Worm (Caenorhabditis elegans): ENCODE data around the gene ceh-41.

The ceh-41 gene

ce11 chrX:1852636-1853035, 4.2 kb upstream of the ceh-41 start, which contains the start of gene ceh-21:
ceh-21 (minus strand) TSS chrX:1852736.
- no peak for TF ChIP-seq nhr-129 (tag; optimal IDR thresholded peaks at IDR 0.05)
- TF ChIP-seq nhr-6 (tag; optimal IDR thresholded peaks at IDR 0.05): no peak
- no peak for TF ChIP-seq nhr-25 (tag; optimal IDR thresholded peaks at IDR 0.05)
- no peak for TF ChIP-seq sma-3 (GFP tag; optimal IDR thresholded peaks at IDR 0.05)
- TF ChIP-seq nhr-237 (tag; optimal IDR thresholded peaks at IDR 0.05): no peak
- TF ChIP-seq alr-1 (tag; optimal IDR thresholded peaks at IDR 0.05): no peak
- TF ChIP-seq unc-39 (tag; optimal IDR thresholded peaks at IDR 0.05): no peak
- no peak for TF ChIP-seq ZK546.5 (tag; optimal IDR thresholded peaks at IDR 0.05)
- TF ChIP-seq ztf-4 (tag; optimal IDR thresholded peaks at IDR 0.05): no peak
- no peak for TF ChIP-seq ceh-16 (tag; optimal IDR thresholded peaks at IDR 0.05)
- no peak for TF ChIP-seq mab-5 (tag; optimal IDR thresholded peaks at IDR 0.05)
- no peak for TF ChIP-seq egl-27 (tag; optimal IDR thresholded peaks at IDR 0.05)
- no peak for TF ChIP-seq nhr-23 (tag; optimal IDR thresholded peaks at IDR 0.05)
- TF ChIP-seq zag-1 (tag; optimal IDR thresholded peaks at IDR 0.05): no peak
- TF ChIP-seq nhr-10 (tag; optimal IDR thresholded peaks at IDR 0.05): no peak
- no peak for TF ChIP-seq nhr-12 (tag; optimal IDR thresholded peaks at IDR 0.05)
- no peak for TF ChIP-seq elt-1 (tag; optimal IDR thresholded peaks at IDR 0.05)
- no peak for TF ChIP-seq F13H6.1 (tag; optimal IDR thresholded peaks at IDR 0.05)
- no peak for TF ChIP-seq aly-2 (tag; optimal IDR thresholded peaks at IDR 0.05)

- TF ChIP-seq ztf-4 (tag; optimal IDR thresholded peaks at IDR 0.05) (no peak), ztf-1 (GFP tag; conservative IDR thresholded peaks at IDR 0.05) (0 out of 2 replicates have a peak, but pooled peaks have one; percentile 57), mdl-1 (tag; optimal IDR thresholded peaks at IDR 0.05) (no peak)
Measured at ce11 chrX:1850525-1850924, 2.0 kb upstream of the ceh-41 start.

DNA sequence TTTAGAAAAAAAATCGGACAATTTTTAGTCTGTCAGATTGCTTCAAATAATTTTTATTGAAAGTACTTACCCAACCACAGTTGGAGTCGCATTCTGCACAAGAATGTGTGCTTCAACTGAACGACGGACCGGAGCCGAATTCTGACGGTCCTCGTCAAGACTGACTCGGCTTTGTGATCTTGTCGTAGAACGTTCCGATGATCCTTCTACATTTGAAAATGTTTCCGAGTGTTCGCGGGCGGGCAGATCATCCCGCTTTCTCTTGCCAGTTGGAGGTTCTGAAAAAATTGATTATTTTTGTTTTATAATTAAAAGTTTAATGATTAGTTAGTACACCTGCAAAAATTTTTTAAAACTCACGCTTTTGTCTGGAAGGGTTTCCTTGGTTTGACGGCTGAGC, 790 bp downstream of the ceh-41 start:
- TF ChIP-seq gmeb-1 (tag; optimal IDR thresholded peaks at IDR 0.05): no peak
- no peak for TF ChIP-seq nhr-77 (tag; optimal IDR thresholded peaks at IDR 0.05)
- no peak for TF ChIP-seq nhr-25 (tag; optimal IDR thresholded peaks at IDR 0.05)
- TF ChIP-seq sma-9 (GFP tag; optimal IDR thresholded peaks at IDR 0.05): no peak
- no peak for TF ChIP-seq sma-9 (tag; optimal IDR thresholded peaks at IDR 0.05)
- no peak for TF ChIP-seq mdl-1 (tag; optimal IDR thresholded peaks at IDR 0.05)
- TF ChIP-seq aly-2 (tag; optimal IDR thresholded peaks at IDR 0.05): no peak
- no peak for TF ChIP-seq unc-62 (GFP tag; optimal IDR thresholded peaks at IDR 0.05)
- TF ChIP-seq snpc-4 (tag; optimal IDR thresholded peaks at IDR 0.05): no peak

- TF ChIP-seq gmeb-1 (tag; optimal IDR thresholded peaks at IDR 0.05): peak; percentile 66
- TF ChIP-seq F13H6.1 (tag; optimal IDR thresholded peaks at IDR 0.05): peak; percentile 17
- peak; percentile 0 for TF ChIP-seq sma-3 (GFP tag; optimal IDR thresholded peaks at IDR 0.05)
- TF ChIP-seq nhr-6 (tag; optimal IDR thresholded peaks at IDR 0.05): no peak
- TF ChIP-seq elt-3 (tag; optimal IDR thresholded peaks at IDR 0.05): no peak
- TF ChIP-seq C34F6.9 (tag; optimal IDR thresholded peaks at IDR 0.05): peak; percentile 19
- peak; percentile 26 for TF ChIP-seq unc-55 (GFP tag; optimal IDR thresholded peaks at IDR 0.05)
- TF ChIP-seq lin-13 (GFP tag; optimal IDR thresholded peaks at IDR 0.05): no peak
Measured at ce11 chrX:1845493-1845892, 3.0 kb downstream of the ceh-41 start, which contains the start of gene T26C11.4. T26C11.4 (minus strand) TSS chrX:1845546.

- TF ChIP-seq C34F6.9 (tag; optimal IDR thresholded peaks at IDR 0.05): no peak
- no peak for TF ChIP-seq zag-1 (tag; optimal IDR thresholded peaks at IDR 0.05)
- TF ChIP-seq crh-2 (tag; optimal IDR thresholded peaks at IDR 0.05): no peak
- no peak for TF ChIP-seq mdl-1 (tag; optimal IDR thresholded peaks at IDR 0.05)
- peak; percentile 53 for TF ChIP-seq nhr-129 (tag; optimal IDR thresholded peaks at IDR 0.05)
- TF ChIP-seq sma-3 (GFP tag; optimal IDR thresholded peaks at IDR 0.05): peak; percentile 17
- no peak for TF ChIP-seq dmd-4 (tag; optimal IDR thresholded peaks at IDR 0.05)
- TF ChIP-seq nhr-21 (tag; optimal IDR thresholded peaks at IDR 0.05): peak; percentile 19
- TF ChIP-seq gmeb-1 (tag; optimal IDR thresholded peaks at IDR 0.05): peak; percentile 54
- no peak for TF ChIP-seq ama-1 (optimal IDR thresholded peaks at IDR 0.05)
- TF ChIP-seq sem-4 (tag; optimal IDR thresholded peaks at IDR 0.05): no peak
- TF ChIP-seq unc-55 (GFP tag; optimal IDR thresholded peaks at IDR 0.05): peak; percentile 35
- TF ChIP-seq aly-2 (tag; optimal IDR thresholded peaks at IDR 0.05): no peak
- TF ChIP-seq ztf-4 (tag; optimal IDR thresholded peaks at IDR 0.05): no peak
- peak; percentile 8 for TF ChIP-seq F13H6.1 (tag; optimal IDR thresholded peaks at IDR 0.05)
- TF ChIP-seq lin-13 (GFP tag; optimal IDR thresholded peaks at IDR 0.05): no peak
- peak in 1 of 2 experiments; percentile 44 for TF ChIP-seq lsy-2 (tag; optimal IDR thresholded peaks at IDR 0.05)
- no peak for TF ChIP-seq alr-1 (tag; optimal IDR thresholded peaks at IDR 0.05)
- TF ChIP-seq Y55F3AM.14 (GFP tag; optimal IDR thresholded peaks at IDR 0.05): peak; percentile 46
- TF ChIP-seq mbf-1 (tag; optimal IDR thresholded peaks at IDR 0.05): no peak
- no peak for TF ChIP-seq nhr-237 (tag; optimal IDR thresholded peaks at IDR 0.05)
- TF ChIP-seq lin-11 (tag; optimal IDR thresholded peaks at IDR 0.05): peak; percentile 5
- peak; percentile 49 for TF ChIP-seq sma-9 (GFP tag; optimal IDR thresholded peaks at IDR 0.05)
- TF ChIP-seq sma-9 (tag; optimal IDR thresholded peaks at IDR 0.05): no peak
- no peak for TF ChIP-seq R02D3.7 (tag; optimal IDR thresholded peaks at IDR 0.05)
Measured at ce11 chrX:1837703-1838102, 10.8 kb downstream of the ceh-41 start.

Data from whole organism, L2 larva.